Fruit fly (Drosophila melanogaster) whole organism, prepupa: Measurements from ENCODE around the gene Or30a.

ENCODE experiments used
- Blimp-1 ChIP-seq: fragments of 200-800 bp; sonication (Bioruptor generic); optimal IDR thresholded peaks from 3 replicates; lab custom pipeline; 2017; ENCODE audit warnings: missing biosample characterization, missing genetic modification characterization, mild to moderate bottlenecking, moderate library complexity, missing genetic modification reagents
- CG10631 ChIP-seq: fragments of 200-800 bp; sonication (Bioruptor generic); optimal IDR thresholded peaks from 2 replicates; lab custom pipeline; 2016; ENCODE audit warnings: missing biosample characterization, missing genetic modification characterization
- CG10669 ChIP-seq: fragments of 200-800 bp; sonication (Bioruptor generic); optimal IDR thresholded peaks from 3 replicates; lab custom pipeline; 2018; ENCODE audit warnings: missing biosample characterization, mild to moderate bottlenecking, missing genetic modification characterization, moderate library complexity
- CG11294 ChIP-seq: fragments of 200-800 bp; sonication (Bioruptor generic); IDR thresholded peaks from 2 replicates; pipeline ENCODE4 v1.3.6; 2022; ENCODE audit warnings: missing biosample characterization, missing genetic modification characterization
- CG16779 ChIP-seq: fragments of 200-800 bp; sonication (Bioruptor generic); optimal IDR thresholded peaks from 3 replicates; lab custom pipeline; 2017; ENCODE audit warnings: missing biosample characterization, mild to moderate bottlenecking, missing genetic modification characterization
- CG3032 ChIP-seq: fragments of 200-800 bp; optimal IDR thresholded peaks from 2 replicates; lab custom pipeline; 2019; ENCODE audit warnings: missing biosample characterization, mild to moderate bottlenecking, missing genetic modification characterization, moderate library complexity
- CG31627 ChIP-seq: fragments of 200-800 bp; sonication (Bioruptor generic); optimal IDR thresholded peaks from 3 replicates; lab custom pipeline; 2016; ENCODE audit warnings: missing biosample characterization, missing genetic modification characterization
- CG32006 ChIP-seq: fragments of 200-800 bp; sonication (Bioruptor generic); optimal IDR thresholded peaks from 3 replicates; lab custom pipeline; 2017; ENCODE audit warnings: missing biosample characterization, mild to moderate bottlenecking, missing genetic modification characterization
- CG34406 ChIP-seq: fragments of 200-800 bp; sonication (Bioruptor generic); optimal IDR thresholded peaks from 3 replicates; lab custom pipeline; 2016; ENCODE audit warnings: missing biosample characterization, missing genetic modification characterization
- CG4318 ChIP-seq: fragments of 200-800 bp; sonication (Bioruptor generic); optimal IDR thresholded peaks from 3 replicates; lab custom pipeline; 2017; ENCODE audit warnings: missing biosample characterization, mild to moderate bottlenecking, missing genetic modification characterization
- CG6163 ChIP-seq: fragments of 200-800 bp; sonication (Bioruptor generic); IDR thresholded peaks from 3 replicates; pipeline ENCODE4 v1.3.6; 2022; ENCODE audit warnings: missing biosample characterization, missing genetic modification characterization
- CG6276 ChIP-seq: fragments of 200-800 bp; sonication (Bioruptor generic); optimal IDR thresholded peaks from 2 replicates; lab custom pipeline; 2017; ENCODE audit warnings: missing biosample characterization, mild to moderate bottlenecking, missing genetic modification characterization
- CG6808 ChIP-seq: fragments of 200-800 bp; sonication (Bioruptor generic); optimal IDR thresholded peaks from 3 replicates; lab custom pipeline; 2017; ENCODE audit warnings: missing biosample characterization, missing genetic modification characterization, mild to moderate bottlenecking, moderate library complexity, missing genetic modification reagents
- CG6854 ChIP-seq: fragments of 200-800 bp; sonication (Bioruptor generic); optimal IDR thresholded peaks from 2 replicates; lab custom pipeline; 2017; ENCODE audit warnings: missing biosample characterization, mild to moderate bottlenecking, missing genetic modification characterization
- CG7368 ChIP-seq: fragments of 200-800 bp; sonication (Bioruptor generic); optimal IDR thresholded peaks from 3 replicates; lab custom pipeline; 2016; ENCODE audit warnings: missing biosample characterization, missing genetic modification characterization
- CG8119 ChIP-seq: fragments of 200-800 bp; sonication (Bioruptor generic); IDR thresholded peaks from 3 replicates; pipeline ENCODE4 v1.3.6; 2022; ENCODE audit warnings: missing biosample characterization, missing genetic modification characterization
- CG8632 ChIP-seq: fragments of 200-800 bp; sonication (Bioruptor generic); optimal IDR thresholded peaks from 3 replicates; lab custom pipeline; 2016; ENCODE audit warnings: missing biosample characterization, missing genetic modification characterization
- CG9139 ChIP-seq: fragments of 200-800 bp; sonication (Bioruptor generic); optimal IDR thresholded peaks from 3 replicates; lab custom pipeline; 2017; ENCODE audit warnings: missing biosample characterization, mild to moderate bottlenecking, missing genetic modification characterization
- Eip75B ChIP-seq: fragments of 200-800 bp; sonication (Bioruptor generic); optimal IDR thresholded peaks from 3 replicates; lab custom pipeline; 2016; ENCODE audit warnings: missing biosample characterization, missing genetic modification characterization
- Eip78C ChIP-seq: fragments of 200-800 bp; sonication (Bioruptor generic); peaks from one replicate; lab custom pipeline; 2016; ENCODE audit warnings: missing biosample characterization, missing genetic modification characterization
- Eip93F ChIP-seq: fragments of 200-800 bp; sonication (Bioruptor generic); optimal IDR thresholded peaks from 2 replicates; lab custom pipeline; 2016; ENCODE audit warnings: missing biosample characterization, mild to moderate bottlenecking, missing genetic modification characterization
- Ets96B ChIP-seq: fragments of 200-800 bp; optimal IDR thresholded peaks from 2 replicates; lab custom pipeline; 2019; ENCODE audit warnings: missing biosample characterization, mild to moderate bottlenecking, missing genetic modification characterization, moderate library complexity
- Gug ChIP-seq: fragments of 200-800 bp; sonication (Bioruptor generic); IDR thresholded peaks from 2 replicates; pipeline ENCODE4 v1.3.6; 2022; ENCODE audit warnings: missing biosample characterization, missing genetic modification characterization
- Hr38 ChIP-seq: sonication (Bioruptor generic); optimal IDR thresholded peaks from 2 replicates; lab custom pipeline; 2016; ENCODE audit warnings: missing biosample characterization, missing genetic modification characterization
- Hr39 ChIP-seq: fragments of 200-800 bp; sonication (Bioruptor generic); optimal IDR thresholded peaks from 2 replicates; lab custom pipeline; 2016; ENCODE audit warnings: missing biosample characterization, missing genetic modification characterization
- Hr4 ChIP-seq: fragments of 200-800 bp; sonication (Bioruptor generic); optimal IDR thresholded peaks from 3 replicates; lab custom pipeline; 2016; ENCODE audit warnings: missing biosample characterization, missing genetic modification characterization
- Lpt ChIP-seq: fragments of 200-800 bp; sonication (Bioruptor generic); optimal IDR thresholded peaks from 3 replicates; lab custom pipeline; 2016; ENCODE audit warnings: missing biosample characterization, missing genetic modification characterization
- OdsH ChIP-seq: fragments of 200-800 bp; sonication (Bioruptor generic); optimal IDR thresholded peaks from 3 replicates; lab custom pipeline; 2016; ENCODE audit warnings: missing biosample characterization, missing genetic modification characterization
- Smox ChIP-seq: fragments of 200-800 bp; sonication (Bioruptor generic); optimal IDR thresholded peaks from 3 replicates; lab custom pipeline; 2016; ENCODE audit warnings: missing biosample characterization, missing genetic modification characterization
- Sox102F ChIP-seq: fragments of 200-800 bp; sonication (Bioruptor generic); optimal IDR thresholded peaks from 2 replicates; lab custom pipeline; 2016; ENCODE audit warnings: missing biosample characterization, mild to moderate bottlenecking, missing genetic modification characterization
- Sox14 ChIP-seq: fragments of 200-800 bp; sonication (Bioruptor generic); optimal IDR thresholded peaks from 3 replicates; lab custom pipeline; 2016; ENCODE audit warnings: missing biosample characterization, missing genetic modification characterization
- achi ChIP-seq: fragments of 200-800 bp; sonication (Bioruptor generic); optimal IDR thresholded peaks from 3 replicates; lab custom pipeline; 2016; ENCODE audit warnings: missing biosample characterization, missing genetic modification characterization
- acj6 ChIP-seq: fragments of 200-800 bp; sonication (Bioruptor generic); optimal IDR thresholded peaks from 3 replicates; lab custom pipeline; 2016; ENCODE audit warnings: missing biosample characterization, missing genetic modification characterization
- cyc ChIP-seq: fragments of 200-800 bp; sonication (Bioruptor generic); optimal IDR thresholded peaks from 3 replicates; lab custom pipeline; 2016; ENCODE audit warnings: missing biosample characterization, missing genetic modification characterization
- dac ChIP-seq: fragments of 200-800 bp; sonication (Bioruptor generic); optimal IDR thresholded peaks from 2 replicates; lab custom pipeline; 2017; ENCODE audit warnings: missing biosample characterization, mild to moderate bottlenecking, missing genetic modification characterization
- dsx ChIP-seq: fragments of 200-800 bp; optimal IDR thresholded peaks from 3 replicates; lab custom pipeline; 2019; ENCODE audit warnings: missing biosample characterization, mild to moderate bottlenecking, missing genetic modification characterization, moderate library complexity; ENCODE audit not compliant: poor library complexity, severe bottlenecking
- eg ChIP-seq: fragments of 200-800 bp; sonication (Bioruptor generic); IDR thresholded peaks from 3 replicates; pipeline ENCODE4 v1.3.6; 2022; ENCODE audit warnings: missing biosample characterization, missing genetic modification characterization
- esn ChIP-seq: fragments of 200-800 bp; sonication (Bioruptor generic); optimal IDR thresholded peaks from 2 replicates; lab custom pipeline; 2016; ENCODE audit warnings: missing biosample characterization, mild to moderate bottlenecking, missing genetic modification characterization, moderate library complexity
- fd59A ChIP-seq: fragments of 200-800 bp; sonication (Bioruptor generic); optimal IDR thresholded peaks from 2 replicates; lab custom pipeline; 2017; ENCODE audit warnings: missing biosample characterization, mild to moderate bottlenecking, missing genetic modification characterization, missing genetic modification reagents
- fd85E ChIP-seq: fragments of 200-800 bp; sonication (Bioruptor generic); optimal IDR thresholded peaks from 3 replicates; lab custom pipeline; 2016; ENCODE audit warnings: missing biosample characterization, missing genetic modification characterization
- fkh ChIP-seq: fragments of 200-800 bp; sonication (Bioruptor generic); optimal IDR thresholded peaks from 3 replicates; lab custom pipeline; 2017; ENCODE audit warnings: missing biosample characterization, mild to moderate bottlenecking, missing genetic modification characterization, moderate library complexity
- lz ChIP-seq: fragments of 200-800 bp; sonication (Bioruptor generic); optimal IDR thresholded peaks from 3 replicates; lab custom pipeline; 2016; ENCODE audit warnings: missing biosample characterization, missing genetic modification characterization
- net ChIP-seq: fragments of 200-800 bp; sonication (Bioruptor generic); optimal IDR thresholded peaks from 3 replicates; lab custom pipeline; 2016; ENCODE audit warnings: missing biosample characterization, missing genetic modification characterization
- salr ChIP-seq, 2 experiments: fragments of 200-800 bp; sonication (Bioruptor generic); optimal IDR thresholded peaks; 3 replicates each; lab custom pipeline; 2016 to 2018; ENCODE audit warnings: missing biosample characterization in 2 of 2, missing genetic modification characterization in 2 of 2, mild to moderate bottlenecking in 1 of 2
- spab ChIP-seq: fragments of 200-800 bp; sonication (Bioruptor generic); optimal IDR thresholded peaks from 2 replicates; lab custom pipeline; 2017; ENCODE audit warnings: missing biosample characterization, mild to moderate bottlenecking, missing genetic modification characterization, missing genetic modification reagents
- ss ChIP-seq, 2 experiments: fragments of 200-800 bp; sonication (Bioruptor generic); optimal IDR thresholded peaks; 2 replicates in 1 of 2; 3 replicates in 1 of 2; lab custom pipeline; 2017 to 2018; ENCODE audit warnings: mild to moderate bottlenecking in 2 of 2, missing biosample characterization in 2 of 2, missing genetic modification characterization in 2 of 2, moderate library complexity in 1 of 2
- svp ChIP-seq: fragments of 200-800 bp; sonication (Bioruptor generic); peaks from one replicate; lab custom pipeline; 2016; ENCODE audit warnings: missing biosample characterization, missing genetic modification characterization
- topi ChIP-seq: fragments of 200-800 bp; sonication (Bioruptor generic); optimal IDR thresholded peaks from 3 replicates; lab custom pipeline; 2016; ENCODE audit warnings: missing biosample characterization, missing genetic modification characterization
- vri ChIP-seq: fragments of 200-800 bp; sonication (Bioruptor generic); optimal IDR thresholded peaks from 3 replicates; lab custom pipeline; 2016; ENCODE audit warnings: missing biosample characterization, mild to moderate bottlenecking, missing genetic modification characterization

The Or30a gene

DNA sequence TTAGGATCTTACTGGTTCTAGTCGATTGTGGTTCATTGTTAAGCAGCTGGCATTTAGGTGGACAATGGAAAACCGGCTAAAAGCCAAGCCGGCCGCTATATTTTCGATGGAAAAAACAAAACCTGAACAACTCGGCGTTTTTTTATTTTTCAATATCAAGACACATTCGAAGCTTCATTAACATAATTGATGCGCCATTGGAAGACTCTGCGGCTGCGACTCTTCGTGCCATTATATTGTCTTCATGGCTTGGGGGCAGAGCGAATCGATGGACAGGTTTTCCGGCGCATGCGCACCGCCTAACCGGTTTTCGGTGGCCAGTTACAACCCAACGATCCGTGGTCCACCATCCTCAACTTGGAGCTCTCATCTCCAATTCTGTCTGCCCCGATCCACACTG, 25.1 kb downstream of the Or30a start:
- TF ChIP-seq CG3032 (tag; lab: Kevin White, UChicago) (no peak), CG10669 (GFP tag; lab: Kevin White, UChicago) (no peak), CG8119 (GFP tag; lab: Robert Waterston, UW) (no peak), CG11294 (GFP tag; lab: Robert Waterston, UW) (no peak), Hr4 (GFP tag; lab: Kevin White, UChicago) (no peak), Sox102F (peak; percentile 31), Eip78C (no peak), CG32006 (GFP tag; lab: Kevin White, UChicago) (no peak), salr (GFP tag; optimal IDR thresholded peaks at IDR 0.05; lab: Kevin White, UChicago) (no peak), topi (GFP tag; lab: Kevin White, UChicago) (no peak), Ets96B (peak; percentile 2), CG9139 (GFP tag; lab: Kevin White, UChicago) (peak; percentile 39), svp (GFP tag; lab: Kevin White, UChicago) (no peak), eg (GFP tag; lab: Robert Waterston, UW) (0 out of 3 replicates have a peak, but pooled peaks have one; percentile 26), Sox14 (GFP tag; lab: Kevin White, UChicago) (no peak), esn (GFP tag; lab: Kevin White, UChicago) (no peak), CG10631 (GFP tag; lab: Kevin White, UChicago) (no peak), fd85E (GFP tag; lab: Kevin White, UChicago) (no peak), Lpt (peak; percentile 13), acj6 (GFP tag; lab: Kevin White, UChicago) (no peak), lz (GFP tag; lab: Kevin White, UChicago) (no peak), CG4318 (GFP tag; lab: Kevin White, UChicago) (no peak), fd59A (no peak), fkh (GFP tag; lab: Kevin White, UChicago) (no peak), CG16779 (tag; lab: Kevin White, UChicago) (no peak), CG34406 (GFP tag; lab: Kevin White, UChicago) (no peak), achi (GFP tag; lab: Kevin White, UChicago) (no peak), Hr38 (GFP tag; lab: Kevin White, UChicago) (no peak), CG6808 (GFP tag; lab: Kevin White, UChicago) (peak; percentile 10), CG8632 (no peak), Eip75B (GFP tag; lab: Kevin White, UChicago) (no peak), spab (GFP tag; lab: Kevin White, UChicago) (no peak), dsx (GFP tag; lab: Kevin White, UChicago) (peak; percentile 43), CG7368 (GFP tag; lab: Kevin White, UChicago) (no peak), Blimp-1 (GFP tag; lab: Kevin White, UChicago) (peak; percentile 34), Hr39 (GFP tag; lab: Kevin White, UChicago) (no peak), Eip93F (GFP tag; lab: Kevin White, UChicago) (no peak), net (GFP tag; lab: Kevin White, UChicago) (no peak), CG6276 (GFP tag; lab: Kevin White, UChicago) (no peak), ss (GFP tag; optimal IDR thresholded peaks at IDR 0.05; lab: Kevin White, UChicago) (peak; percentile 48 to 68), Smox (GFP tag; lab: Kevin White, UChicago) (no peak), vri (GFP tag; lab: Kevin White, UChicago) (no peak), CG6163 (GFP tag; lab: Robert Waterston, UW) (no peak), cyc (GFP tag; lab: Kevin White, UChicago) (no peak), OdsH (no peak), CG31627 (GFP tag; lab: Kevin White, UChicago) (no peak), dac (GFP tag; lab: Kevin White, UChicago) (no peak), Gug (GFP tag; lab: Robert Waterston, UW) (no peak), CG6854 (GFP tag; lab: Kevin White, UChicago) (no peak)
